Fruit fly (Drosophila melanogaster) whole organism, pupa: ENCODE measurements around the gene Fife.

Source experiments
- CG10348 ChIP-seq: fragments of 200-800 bp; sonication (Bioruptor generic); IDR thresholded peaks from 2 replicates; pipeline ENCODE4 v1.3.6; 2022; ENCODE audit warnings: missing biosample characterization, missing genetic modification characterization
- CG12605 ChIP-seq: fragments of 200-800 bp; sonication (Bioruptor generic); IDR thresholded peaks from 2 replicates; pipeline ENCODE4 v1.3.6; 2022; ENCODE audit warnings: missing biosample characterization, missing genetic modification characterization
- CG13204 ChIP-seq: fragments of 200-800 bp; sonication (Bioruptor generic); optimal IDR thresholded peaks from 2 replicates; lab custom pipeline; 2018; ENCODE audit warnings: missing biosample characterization, mild to moderate bottlenecking, missing genetic modification characterization, moderate library complexity
- CG14655 ChIP-seq: fragments of 200-800 bp; sonication (Bioruptor generic); optimal IDR thresholded peaks from 3 replicates; lab custom pipeline; 2017; ENCODE audit warnings: mild to moderate bottlenecking, missing biosample characterization, missing genetic modification reagents, missing genetic modification characterization
- CG15710 ChIP-seq: fragments of 200-800 bp; sonication (Bioruptor generic); optimal IDR thresholded peaks from 2 replicates; lab custom pipeline; 2018; ENCODE audit warnings: missing biosample characterization, mild to moderate bottlenecking, missing genetic modification characterization, moderate library complexity
- CG17806 ChIP-seq: fragments of 200-800 bp; sonication (Bioruptor generic); optimal IDR thresholded peaks from 2 replicates; lab custom pipeline; 2018; ENCODE audit warnings: missing biosample characterization, mild to moderate bottlenecking, missing genetic modification characterization, moderate library complexity
- CG32121 ChIP-seq: fragments of 200-800 bp; sonication (Bioruptor generic); IDR thresholded peaks from 2 replicates; pipeline ENCODE4 v1.3.6; 2022; ENCODE audit warnings: missing biosample characterization, missing genetic modification characterization
- CG34367 ChIP-seq: fragments of 200-800 bp; sonication (Bioruptor generic); optimal IDR thresholded peaks from 2 replicates; lab custom pipeline; 2018; ENCODE audit warnings: missing biosample characterization, mild to moderate bottlenecking, missing genetic modification characterization
- CG4496 ChIP-seq: fragments of 200-800 bp; sonication (Bioruptor generic); IDR thresholded peaks from 3 replicates; pipeline ENCODE4 v1.3.6; 2022; ENCODE audit warnings: missing biosample characterization, missing genetic modification characterization
- CG8159 ChIP-seq: fragments of 200-800 bp; sonication (Bioruptor generic); optimal IDR thresholded peaks from 3 replicates; lab custom pipeline; 2018; ENCODE audit warnings: missing biosample characterization, mild to moderate bottlenecking, missing genetic modification characterization, moderate library complexity
- CG8301 ChIP-seq: fragments of 200-800 bp; sonication (Bioruptor generic); optimal IDR thresholded peaks from 2 replicates; lab custom pipeline; 2018; ENCODE audit warnings: missing biosample characterization, mild to moderate bottlenecking, missing genetic modification characterization
- CG9948 ChIP-seq: fragments of 200-800 bp; sonication (Bioruptor generic); optimal IDR thresholded peaks from 2 replicates; lab custom pipeline; 2018; ENCODE audit warnings: missing biosample characterization, mild to moderate bottlenecking, missing genetic modification characterization, moderate library complexity
- D1 ChIP-seq: fragments of 200-800 bp; sonication (Bioruptor generic); optimal IDR thresholded peaks from 2 replicates; lab custom pipeline; 2018; ENCODE audit warnings: missing biosample characterization, mild to moderate bottlenecking, missing genetic modification characterization, moderate library complexity
- EcR ChIP-seq: fragments of 200-800 bp; sonication (Bioruptor generic); optimal IDR thresholded peaks from 3 replicates; lab custom pipeline; 2019; ENCODE audit warnings: missing biosample characterization, missing genetic modification characterization, mild to moderate bottlenecking, moderate library complexity, missing genetic modification reagents
- Ets98B ChIP-seq: fragments of 200-800 bp; sonication (Bioruptor generic); IDR thresholded peaks from 2 replicates; pipeline ENCODE4 v1.3.6; 2022; ENCODE audit warnings: missing biosample characterization, missing genetic modification characterization
- Pif1A ChIP-seq: fragments of 200-800 bp; sonication (Bioruptor generic); optimal IDR thresholded peaks from 3 replicates; lab custom pipeline; 2016; ENCODE audit warnings: missing biosample characterization, missing genetic modification characterization
- Pif1B ChIP-seq: fragments of 200-800 bp; sonication (Bioruptor generic); optimal IDR thresholded peaks from 3 replicates; lab custom pipeline; 2016; ENCODE audit warnings: missing biosample characterization, missing genetic modification characterization
- Snoo ChIP-seq: fragments of 200-800 bp; sonication (Bioruptor generic); optimal IDR thresholded peaks from 3 replicates; lab custom pipeline; 2017; ENCODE audit warnings: missing biosample characterization, mild to moderate bottlenecking, missing genetic modification characterization, inconsistent platforms
- fd96Ca ChIP-seq: fragments of 200-800 bp; sonication (Bioruptor generic); IDR thresholded peaks from 3 replicates; pipeline ENCODE4 v1.3.6; 2022; ENCODE audit warnings: missing biosample characterization, missing genetic modification characterization
- gl ChIP-seq: fragments of 200-800 bp; sonication (Bioruptor generic); optimal IDR thresholded peaks from 2 replicates; lab custom pipeline; 2018; ENCODE audit warnings: missing biosample characterization, mild to moderate bottlenecking, missing genetic modification characterization
- rn ChIP-seq: fragments of 200-800 bp; sonication (Bioruptor generic); IDR thresholded peaks from 2 replicates; pipeline ENCODE4 v1.3.6; 2022; ENCODE audit warnings: missing biosample characterization, missing genetic modification characterization

Fife gene

DNA sequence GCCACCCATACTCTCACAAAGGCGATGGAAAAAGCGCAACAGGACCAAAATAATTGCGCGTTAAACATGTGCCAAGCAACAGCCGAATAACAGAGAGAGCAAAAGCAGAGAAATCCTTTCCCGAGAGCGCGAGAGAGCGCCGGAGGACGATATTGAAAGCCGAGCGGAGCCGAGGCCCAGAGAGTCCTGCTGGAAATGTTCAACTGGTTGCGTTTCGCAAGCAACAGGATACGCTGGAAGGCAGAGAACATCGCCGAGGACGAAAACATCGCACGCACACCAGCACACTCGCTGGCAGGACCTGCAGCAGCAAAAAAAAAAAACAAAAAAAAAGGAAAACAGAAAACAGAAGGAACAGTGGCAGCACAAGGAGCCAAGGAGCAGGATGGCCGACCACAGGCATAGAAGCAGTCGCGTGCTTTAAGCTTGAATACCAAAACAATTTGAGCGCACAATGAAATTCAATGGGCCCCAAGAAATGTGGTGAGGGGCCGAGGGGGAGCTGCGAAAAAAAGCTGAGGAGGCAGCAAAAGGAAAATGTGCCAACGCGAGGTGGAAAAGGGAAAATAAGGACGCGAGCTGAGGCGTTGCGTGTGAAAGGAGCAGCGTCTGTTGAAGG lies 1.2 kb upstream of the Fife start:
- TF ChIP-seq CG4496 (no peak), CG12605 (GFP tag; lab: Robert Waterston, UW) (peak; percentile 62; the same call in 1 of the 2 replicates)

DNA sequence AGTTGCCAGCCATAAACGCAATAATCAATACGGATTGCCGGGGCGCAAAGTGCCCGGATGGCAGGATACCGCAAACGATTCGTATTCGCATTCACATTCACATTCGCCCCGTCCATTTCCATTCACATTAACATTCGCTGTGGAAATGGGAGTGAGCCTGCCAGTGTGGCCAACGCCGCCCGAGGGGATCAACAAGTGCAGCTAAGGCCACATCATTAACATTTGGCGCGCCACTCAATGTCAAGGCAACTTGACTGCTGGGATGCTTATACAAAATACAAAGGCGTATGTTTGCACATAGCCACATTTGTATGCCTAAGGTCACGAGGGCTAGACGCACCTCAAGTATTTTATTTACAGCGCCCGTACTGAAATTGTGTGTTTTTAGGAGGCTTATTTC lies 9.0 kb downstream of the Fife start:
- no peak for TF ChIP-seq CG15710
- no peak for TF ChIP-seq CG32121 (GFP tag; lab: Robert Waterston, UW)
- TF ChIP-seq CG4496: no peak
- TF ChIP-seq Snoo (tag; lab: Kevin White, UChicago): no peak
- TF ChIP-seq Ets98B (GFP tag; lab: Robert Waterston, UW): no peak
- no peak for TF ChIP-seq CG12605 (GFP tag; lab: Robert Waterston, UW)
- no peak for TF ChIP-seq CG8301 (tag; lab: Kevin White, UChicago)
- TF ChIP-seq rn (GFP tag; lab: Robert Waterston, UW): no peak
- no peak for TF ChIP-seq CG13204 (GFP tag; lab: Kevin White, UChicago)
- TF ChIP-seq CG17806 (tag; lab: Kevin White, UChicago): no peak
- no peak for TF ChIP-seq D1 (tag; lab: Kevin White, UChicago)
- no peak for TF ChIP-seq CG14655 (GFP tag; lab: Kevin White, UChicago)
- no peak for TF ChIP-seq Pif1B (GFP tag; lab: Kevin White, UChicago)
- no peak for TF ChIP-seq CG34367 (tag; lab: Kevin White, UChicago)
- TF ChIP-seq CG10348 (GFP tag; lab: Robert Waterston, UW): no peak

DNA sequence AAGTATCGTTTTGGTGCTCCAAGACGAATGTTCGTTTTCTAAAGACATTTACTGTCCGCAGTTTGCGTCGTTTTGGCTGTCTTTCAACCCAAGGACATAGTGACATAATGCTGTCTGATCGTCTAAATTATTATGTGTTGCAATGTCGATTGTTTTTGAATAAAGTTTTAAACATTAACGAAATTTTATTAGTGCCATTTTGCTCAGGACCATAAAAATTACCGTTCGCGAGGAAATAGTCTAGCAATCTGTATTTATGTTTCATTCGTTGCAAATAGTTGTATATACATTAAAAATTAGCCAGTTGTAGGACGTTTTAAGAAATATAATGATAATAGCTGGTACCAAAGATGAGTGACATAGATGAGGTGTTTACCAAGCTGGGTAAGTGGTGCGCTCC lies 50.2 kb downstream of the Fife start, which contains the start of gene CG33234:
Gene CG33234, plus strand, starts transcription at position 301 of the 400 bp plus-strand sequence.
- TF ChIP-seq CG12605 (GFP tag; lab: Robert Waterston, UW) (no peak), Snoo (tag; lab: Kevin White, UChicago) (no peak), CG17806 (tag; lab: Kevin White, UChicago) (no peak), Pif1B (GFP tag; lab: Kevin White, UChicago) (no peak), CG34367 (tag; lab: Kevin White, UChicago) (no peak), gl (tag; lab: Kevin White, UChicago) (no peak), CG8159 (tag; lab: Kevin White, UChicago) (no peak), EcR (no peak), CG14655 (GFP tag; lab: Kevin White, UChicago) (no peak), CG13204 (GFP tag; lab: Kevin White, UChicago) (no peak), rn (GFP tag; lab: Robert Waterston, UW) (no peak)

DNA sequence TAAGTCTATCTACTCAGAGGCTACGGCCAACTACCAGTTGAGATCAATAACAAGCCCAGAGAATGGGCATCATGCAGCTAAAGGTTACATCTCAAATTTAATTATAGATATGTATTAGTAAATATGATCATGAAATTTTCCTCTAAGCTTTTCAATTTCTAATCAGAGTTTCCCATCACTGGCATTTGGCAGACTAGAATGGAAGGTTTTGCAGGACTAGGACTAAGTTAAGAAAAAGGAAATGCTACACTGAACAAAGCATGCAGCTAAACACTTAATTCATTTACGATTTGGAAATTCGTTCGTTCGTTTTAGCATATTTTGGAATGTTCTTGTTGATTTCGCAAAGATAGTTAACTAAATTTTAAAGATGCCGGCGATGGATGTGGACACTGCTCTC lies 52.2 kb downstream of the Fife start, which contains the start of gene CG33233:
Gene CG33233, plus strand, starts transcription at position 301 of the 400 bp plus-strand sequence.
- TF ChIP-seq CG8301 (tag; lab: Kevin White, UChicago) (no peak), CG9948 (tag; lab: Kevin White, UChicago) (no peak)

DNA sequence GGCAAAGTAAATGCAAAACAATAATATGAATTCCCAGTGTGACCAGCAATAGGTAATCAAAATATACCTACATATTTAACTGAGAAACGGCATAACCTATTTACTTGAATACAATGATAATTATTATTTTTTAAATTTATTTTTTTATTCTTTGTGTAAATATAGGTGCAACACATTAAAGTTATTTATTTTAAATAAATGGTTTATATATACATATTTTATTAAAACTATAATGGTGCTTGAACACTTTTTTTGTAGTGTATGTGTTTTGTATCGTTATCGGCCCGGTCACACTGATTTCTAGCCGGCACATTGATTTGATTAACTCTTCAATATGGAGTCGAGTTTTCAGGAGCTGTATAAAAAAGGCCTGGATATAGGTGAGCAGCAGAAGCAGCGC lies 59.7 kb downstream of the Fife start, which contains the start of the genes ProRS-m, CG42304 and Snup:
Gene ProRS-m, minus strand, starts transcription at position 51 of the 400 bp plus-strand sequence.
Gene CG42304, plus strand, starts transcription at position 289 of the 400 bp plus-strand sequence.
Gene Snup, plus strand, starts transcription at position 289 of the 400 bp plus-strand sequence.
- TF ChIP-seq CG15710 (peak; percentile 59), EcR (no peak), CG8159 (tag; lab: Kevin White, UChicago) (peak; percentile 68), gl (tag; lab: Kevin White, UChicago) (no peak), Pif1B (GFP tag; lab: Kevin White, UChicago) (no peak), CG9948 (tag; lab: Kevin White, UChicago) (no peak), Ets98B (GFP tag; lab: Robert Waterston, UW) (0 out of 2 replicates have a peak, but pooled peaks have one; percentile 21), CG17806 (tag; lab: Kevin White, UChicago) (no peak), rn (GFP tag; lab: Robert Waterston, UW) (peak; percentile 39; the same call in 1 of the 2 replicates), CG12605 (GFP tag; lab: Robert Waterston, UW) (no peak), CG34367 (tag; lab: Kevin White, UChicago) (no peak), CG4496 (peak; percentile 62; the same call in 2 of the 3 replicates), D1 (tag; lab: Kevin White, UChicago) (no peak), fd96Ca (GFP tag; lab: Robert Waterston, UW) (no peak), Snoo (tag; lab: Kevin White, UChicago) (no peak), CG32121 (GFP tag; lab: Robert Waterston, UW) (no peak; the same call in 1 of the 2 replicates)

DNA sequence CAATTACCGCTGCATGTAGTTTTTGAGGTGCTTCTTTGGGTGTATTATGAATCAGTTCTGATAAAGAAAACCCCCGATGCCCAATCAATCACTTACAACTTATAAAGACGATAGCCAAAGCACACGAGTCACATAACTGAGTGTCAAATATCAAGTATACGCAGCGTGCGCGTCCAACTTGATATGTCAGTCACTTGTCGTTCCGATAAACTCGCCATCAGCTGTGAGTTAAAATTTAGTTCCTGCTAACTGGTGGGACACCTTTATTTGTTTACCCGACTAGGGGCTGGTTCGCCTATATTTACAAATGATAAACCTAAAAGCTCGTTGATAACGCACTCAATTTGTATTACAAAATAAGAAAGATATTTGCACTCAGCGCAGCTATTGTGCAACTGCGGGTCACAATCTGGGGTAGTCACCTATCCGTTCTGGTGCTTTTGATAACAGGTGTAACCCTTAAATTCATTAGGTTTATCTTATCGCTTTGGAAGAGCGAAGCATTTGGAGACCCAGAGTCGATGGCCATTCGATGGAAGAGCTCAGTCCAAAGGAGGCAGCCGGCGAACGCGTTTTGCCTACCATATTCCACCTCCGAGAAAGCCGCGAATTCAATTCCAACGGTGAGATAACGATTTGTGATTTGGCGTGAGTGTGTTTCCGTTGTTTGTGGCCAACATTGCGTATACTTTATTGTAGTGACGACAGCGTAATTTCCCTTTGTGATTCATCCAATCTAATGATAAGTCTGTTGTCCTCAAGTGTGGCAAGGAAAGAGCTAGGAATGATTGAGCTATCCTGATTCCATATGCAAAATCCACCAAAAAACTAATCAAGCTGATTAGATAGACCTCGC lies 63.7 kb downstream of the Fife start, which contains the start of gene CG1246:
Gene CG1246, plus strand, starts transcription at position 526 of the 856 bp plus-strand sequence.
- TF ChIP-seq gl (tag; lab: Kevin White, UChicago) (no peak), EcR (no peak), CG9948 (tag; lab: Kevin White, UChicago) (no peak), Pif1A (no peak), Snoo (tag; lab: Kevin White, UChicago) (no peak), CG12605 (GFP tag; lab: Robert Waterston, UW) (no peak), CG10348 (GFP tag; lab: Robert Waterston, UW) (no peak), CG17806 (tag; lab: Kevin White, UChicago) (no peak), CG15710 (no peak), rn (GFP tag; lab: Robert Waterston, UW) (no peak), CG32121 (GFP tag; lab: Robert Waterston, UW) (no peak), Pif1B (GFP tag; lab: Kevin White, UChicago) (no peak), fd96Ca (GFP tag; lab: Robert Waterston, UW) (no peak), CG8159 (tag; lab: Kevin White, UChicago) (no peak), CG4496 (no peak), CG13204 (GFP tag; lab: Kevin White, UChicago) (no peak), Ets98B (GFP tag; lab: Robert Waterston, UW) (no peak)
- TF ChIP-seq, all 21 proteins: peak for 0
